Fruit fly (Drosophila melanogaster) whole organism, embryonic: ENCODE measurements around the gene CG45076.

Experiments
- Asciz ChIP-seq: fragments of 200-800 bp; sonication (Bioruptor generic); optimal IDR thresholded peaks from 2 replicates; lab custom pipeline; 2017; ENCODE audit warnings: missing biosample characterization, mild to moderate bottlenecking, missing genetic modification characterization, missing genetic modification reagents
- B-H2 ChIP-seq: fragments of 200-800 bp; sonication (Bioruptor generic); optimal IDR thresholded peaks from 2 replicates; lab custom pipeline; 2018; ENCODE audit warnings: missing biosample characterization, mild to moderate bottlenecking, missing genetic modification characterization
- CG10274 ChIP-seq: fragments of 200-800 bp; sonication (Bioruptor generic); optimal IDR thresholded peaks from 3 replicates; lab custom pipeline; 2017; ENCODE audit warnings: missing biosample characterization, mild to moderate bottlenecking, missing genetic modification characterization
- CG10321 ChIP-seq: fragments of 200-800 bp; sonication (Bioruptor generic); IDR thresholded peaks from 2 replicates; pipeline ENCODE4 v1.3.6; 2022; ENCODE audit warnings: missing biosample characterization, missing genetic modification characterization
- CG10543 ChIP-seq: fragments of 200-800 bp; sonication (Bioruptor generic); optimal IDR thresholded peaks from 3 replicates; lab custom pipeline; 2017; ENCODE audit warnings: missing biosample characterization, mild to moderate bottlenecking, missing genetic modification characterization, moderate library complexity
- CG10565 ChIP-seq: fragments of 200-800 bp; sonication (Bioruptor generic); optimal IDR thresholded peaks from 3 replicates; lab custom pipeline; 2016; ENCODE audit warnings: missing biosample characterization, mild to moderate bottlenecking, missing genetic modification characterization
- CG12155 ChIP-seq: fragments of 200-800 bp; sonication (Bioruptor generic); optimal IDR thresholded peaks from 3 replicates; lab custom pipeline; 2016; ENCODE audit warnings: missing biosample characterization, missing genetic modification characterization
- CG12236 ChIP-seq: fragments of 200-800 bp; sonication (Bioruptor generic); optimal IDR thresholded peaks from 2 replicates; lab custom pipeline; 2016; ENCODE audit warnings: missing biosample characterization, missing genetic modification characterization
- CG12391 ChIP-seq: fragments of 200-800 bp; sonication (Bioruptor generic); optimal IDR thresholded peaks from 3 replicates; lab custom pipeline; 2018; ENCODE audit warnings: missing biosample characterization, mild to moderate bottlenecking, missing genetic modification characterization, moderate library complexity
- CG15269 ChIP-seq: fragments of 200-800 bp; sonication (Bioruptor generic); optimal IDR thresholded peaks from 2 replicates; lab custom pipeline; 2018; ENCODE audit warnings: missing biosample characterization, mild to moderate bottlenecking, missing genetic modification characterization, moderate library complexity
- CG15696 ChIP-seq: fragments of 200-800 bp; sonication (Bioruptor generic); optimal IDR thresholded peaks from 2 replicates; lab custom pipeline; 2019; ENCODE audit warnings: missing biosample characterization, mild to moderate bottlenecking, missing genetic modification characterization, moderate library complexity
- CG17186 ChIP-seq: fragments of 200-800 bp; sonication (Bioruptor generic); optimal IDR thresholded peaks from 3 replicates; lab custom pipeline; 2017; ENCODE audit warnings: missing biosample characterization, missing genetic modification reagents, missing genetic modification characterization
- CG17359 ChIP-seq: fragments of 200-800 bp; sonication (Bioruptor generic); optimal IDR thresholded peaks from 3 replicates; lab custom pipeline; 2018; ENCODE audit warnings: missing biosample characterization, mild to moderate bottlenecking, missing genetic modification characterization, moderate library complexity
- CG1792 ChIP-seq: fragments of 200-800 bp; sonication (Bioruptor generic); optimal IDR thresholded peaks from 2 replicates; lab custom pipeline; 2016; ENCODE audit warnings: missing biosample characterization, missing genetic modification characterization
- CG1832 ChIP-seq: fragments of 200-800 bp; sonication (Bioruptor generic); optimal IDR thresholded peaks from 2 replicates; lab custom pipeline; 2017; ENCODE audit warnings: missing biosample characterization, mild to moderate bottlenecking, missing genetic modification characterization, inconsistent platforms
- CG18619 ChIP-seq: fragments of 200-800 bp; sonication (Bioruptor generic); optimal IDR thresholded peaks from 3 replicates; lab custom pipeline; 2017; ENCODE audit warnings: missing biosample characterization, mild to moderate bottlenecking, missing genetic modification characterization
- CG3726 ChIP-seq: fragments of 200-800 bp; sonication (Bioruptor generic); IDR thresholded peaks from 3 replicates; pipeline ENCODE4, ENCODE4 v1.3.6; 2022; ENCODE audit warnings: missing biosample characterization, missing genetic modification characterization
- CG4282 ChIP-seq: fragments of 200-800 bp; sonication (Bioruptor generic); optimal IDR thresholded peaks from 2 replicates; lab custom pipeline; 2016; ENCODE audit warnings: missing biosample characterization, missing genetic modification characterization
- CG4404 ChIP-seq: fragments of 200-800 bp; sonication (Bioruptor generic); IDR thresholded peaks from 2 replicates; pipeline ENCODE4 v1.3.6; 2022; ENCODE audit warnings: missing biosample characterization, missing genetic modification characterization
- CG7928 ChIP-seq: fragments of 200-800 bp; sonication (Bioruptor generic); optimal IDR thresholded peaks from 2 replicates; lab custom pipeline; 2017; ENCODE audit warnings: missing biosample characterization, mild to moderate bottlenecking, missing genetic modification characterization
- CHES-1-like ChIP-seq: fragments of 200-800 bp; sonication (Bioruptor generic); optimal IDR thresholded peaks from 2 replicates; lab custom pipeline; 2016; ENCODE audit warnings: missing biosample characterization, missing genetic modification characterization
- CrebB ChIP-seq: fragments of 200-800 bp; sonication (Bioruptor generic); optimal IDR thresholded peaks from 3 replicates; lab custom pipeline; 2018; ENCODE audit warnings: missing biosample characterization, mild to moderate bottlenecking, missing genetic modification characterization
- D19B ChIP-seq: fragments of 200-800 bp; sonication (Bioruptor generic); optimal IDR thresholded peaks from 2 replicates; lab custom pipeline; 2017; ENCODE audit warnings: missing biosample characterization, mild to moderate bottlenecking, missing genetic modification characterization
- HLH54F ChIP-seq: fragments of 200-800 bp; sonication (Bioruptor generic); optimal IDR thresholded peaks from 3 replicates; lab custom pipeline; 2016; ENCODE audit warnings: missing biosample characterization, missing genetic modification characterization
- Hand ChIP-seq: fragments of 200-800 bp; sonication (Bioruptor generic); optimal IDR thresholded peaks from 2 replicates; lab custom pipeline; 2017; ENCODE audit warnings: mild to moderate bottlenecking, missing biosample characterization, missing genetic modification reagents, missing genetic modification characterization
- Hr78 ChIP-seq, 2 experiments: fragments of 200-800 bp in 1 of 2; fragments of >200 bp in 1 of 2; sonication (Bioruptor generic) in 1 of 2; optimal IDR thresholded peaks; 2 replicates each; lab custom pipeline; 2017 to 2019; ENCODE audit warnings: missing biosample characterization in 2 of 2, missing genetic modification characterization in 2 of 2, mild to moderate bottlenecking in 1 of 2, moderate library complexity in 1 of 2
- Lim3 ChIP-seq: fragments of 200-800 bp; sonication (Bioruptor generic); IDR thresholded peaks from 2 replicates; pipeline ENCODE4 v1.3.6; 2022; ENCODE audit warnings: missing biosample characterization, missing genetic modification characterization
- NK7.1 ChIP-seq: fragments of 200-800 bp; sonication (Bioruptor generic); optimal IDR thresholded peaks from 3 replicates; lab custom pipeline; 2016; ENCODE audit warnings: missing biosample characterization, missing genetic modification characterization
- Nf-YA ChIP-seq: fragments of 200-800 bp; sonication (Bioruptor generic); IDR thresholded peaks from 2 replicates; pipeline ENCODE4 v1.3.6; 2022; ENCODE audit warnings: missing biosample characterization, missing genetic modification characterization
- Oli ChIP-seq: fragments of 200-800 bp; sonication (Bioruptor generic); optimal IDR thresholded peaks from 2 replicates; lab custom pipeline; 2018; ENCODE audit warnings: missing biosample characterization, mild to moderate bottlenecking, missing genetic modification characterization, moderate library complexity
- Ravus ChIP-seq: fragments of 200-800 bp; sonication (Bioruptor generic); IDR thresholded peaks from 2 replicates; pipeline ENCODE4 v1.3.6; 2022; ENCODE audit warnings: missing biosample characterization, missing genetic modification characterization
- Stat92E ChIP-seq, 3 experiments: fragments of >200 bp in 2 of 3; fragments of 200-800 bp in 1 of 3; sonication (Bioruptor generic) in 1 of 3; optimal IDR thresholded peaks; 2 replicates each; lab custom pipeline; 2017 to 2019; ENCODE audit warnings: missing biosample characterization in 3 of 3, missing genetic modification characterization in 3 of 3, mild to moderate bottlenecking in 1 of 3, moderate library complexity in 1 of 3
- YL-1 ChIP-seq: fragments of 200-800 bp; sonication (Bioruptor generic); optimal IDR thresholded peaks from 3 replicates; lab custom pipeline; 2017; ENCODE audit warnings: missing biosample characterization, mild to moderate bottlenecking, missing genetic modification characterization
- az2 ChIP-seq: fragments of 200-800 bp; sonication (Bioruptor generic); optimal IDR thresholded peaks from 3 replicates; lab custom pipeline; 2016; ENCODE audit warnings: missing biosample characterization, missing genetic modification characterization
- chif ChIP-seq, 2 experiments: fragments of 200-800 bp; sonication (Bioruptor generic); optimal IDR thresholded peaks; 3 replicates each; lab custom pipeline; 2016; ENCODE audit warnings: missing biosample characterization in 2 of 2, missing genetic modification characterization in 2 of 2
- dysf ChIP-seq: fragments of 200-800 bp; sonication (Bioruptor generic); IDR thresholded peaks from 3 replicates; pipeline ENCODE4 v1.3.6; 2022; ENCODE audit warnings: missing biosample characterization, missing genetic modification characterization
- grau ChIP-seq: fragments of 200-800 bp; optimal IDR thresholded peaks from 3 replicates; lab custom pipeline; 2019; ENCODE audit warnings: missing biosample characterization, mild to moderate bottlenecking, missing genetic modification characterization, moderate library complexity
- gsb ChIP-seq: fragments of 200-800 bp; sonication (Bioruptor generic); IDR thresholded peaks from 2 replicates; pipeline ENCODE4 v1.3.6; 2022; ENCODE audit warnings: missing biosample characterization, missing genetic modification characterization
- h ChIP-seq: fragments of >200 bp; optimal IDR thresholded peaks from 2 replicates; lab custom pipeline; 2017
- ham ChIP-seq: fragments of 200-800 bp; sonication (Bioruptor generic); IDR thresholded peaks from 2 replicates; pipeline ENCODE4 v1.3.6; 2022; ENCODE audit warnings: missing biosample characterization, missing genetic modification characterization
- kay ChIP-seq: fragments of 200-800 bp; sonication (Bioruptor generic); optimal IDR thresholded peaks from 2 replicates; lab custom pipeline; 2016; ENCODE audit warnings: missing biosample characterization, missing genetic modification characterization
- lov ChIP-seq, 2 experiments: fragments of 200-800 bp in 1 of 2; fragments of >200 bp in 1 of 2; sonication (Bioruptor generic) in 1 of 2; IDR thresholded peaks in 1 of 2; optimal IDR thresholded peaks in 1 of 2; 2 replicates in 1 of 2; 3 replicates in 1 of 2; pipeline versions ENCODE4 v1.3.6 to Lab custom; 2017 to 2022; ENCODE audit warnings: missing biosample characterization in 1 of 2, missing genetic modification characterization in 1 of 2
- mam ChIP-seq: fragments of 200-800 bp; sonication (Bioruptor generic); optimal IDR thresholded peaks from 3 replicates; lab custom pipeline; 2016; ENCODE audit warnings: missing biosample characterization, missing genetic modification characterization
- nom ChIP-seq: fragments of 200-800 bp; sonication (Bioruptor generic); optimal IDR thresholded peaks from 2 replicates; lab custom pipeline; 2017; ENCODE audit warnings: missing biosample characterization, missing genetic modification characterization, mild to moderate bottlenecking, moderate library complexity, missing genetic modification reagents
- otp ChIP-seq: fragments of 200-800 bp; sonication (Bioruptor generic); IDR thresholded peaks from 3 replicates; pipeline ENCODE4, ENCODE4 v1.3.6; 2022; ENCODE audit warnings: missing biosample characterization, missing genetic modification characterization
- p53 ChIP-seq: fragments of 200-800 bp; sonication (Bioruptor generic); optimal IDR thresholded peaks from 2 replicates; lab custom pipeline; 2016; ENCODE audit warnings: missing biosample characterization, missing genetic modification characterization
- pnt ChIP-seq: fragments of 200-800 bp; sonication (Bioruptor generic); optimal IDR thresholded peaks from 3 replicates; lab custom pipeline; 2016; ENCODE audit warnings: missing biosample characterization, missing genetic modification characterization
- sens-2 ChIP-seq: fragments of 200-800 bp; sonication (Bioruptor generic); IDR thresholded peaks from 2 replicates; pipeline ENCODE4 v1.3.6; 2022; ENCODE audit warnings: missing biosample characterization, missing genetic modification characterization
- vvl ChIP-seq: fragments of 200-800 bp; sonication (Bioruptor generic); IDR thresholded peaks from 2 replicates; pipeline ENCODE4 v1.3.6; 2022; ENCODE audit warnings: missing biosample characterization, missing genetic modification characterization
- wek ChIP-seq: fragments of 200-800 bp; sonication (Bioruptor generic); optimal IDR thresholded peaks from 3 replicates; lab custom pipeline; 2018; ENCODE audit warnings: missing biosample characterization, mild to moderate bottlenecking, missing genetic modification characterization, moderate library complexity
- zf30C ChIP-seq: fragments of 200-800 bp; sonication (Bioruptor generic); optimal IDR thresholded peaks from 3 replicates; lab custom pipeline; 2018; ENCODE audit warnings: missing biosample characterization, mild to moderate bottlenecking, missing genetic modification characterization

Gene CG45076

DNA sequence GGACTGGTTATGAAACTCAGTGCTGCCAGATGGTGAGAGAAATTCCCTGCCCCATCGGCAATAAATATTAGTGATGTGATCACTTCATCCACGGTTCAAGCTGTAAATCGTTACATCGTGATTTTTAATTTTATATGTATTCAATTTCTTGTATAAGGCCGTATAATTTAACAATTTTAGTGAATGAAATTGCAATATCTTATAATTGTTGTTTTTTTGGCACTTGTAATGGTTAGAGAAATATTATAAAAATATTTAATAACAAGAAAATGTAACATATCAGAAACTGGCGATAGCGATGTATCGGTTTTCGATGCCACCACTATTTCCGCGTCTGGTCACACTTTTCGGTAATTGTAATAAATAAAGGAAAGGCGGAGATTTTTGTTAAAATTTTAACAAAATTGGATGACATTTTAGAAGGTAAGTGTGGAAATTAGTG, 6.9 kb upstream of the CG45076 start, which contains the start of the genes mRpL37 and Rbp1 (continued):
- TF ChIP-seq pnt (GFP tag; lab: Kevin White, UChicago) = peak; percentile 78
- no peak for TF ChIP-seq CG1832 (GFP tag; lab: Kevin White, UChicago)
- TF ChIP-seq sens-2 (GFP tag; lab: Robert Waterston, UW) = no peak
- TF ChIP-seq CG15269 (tag; lab: Kevin White, UChicago) = no peak
- peak; percentile 76 for TF ChIP-seq YL-1 (GFP tag; lab: Kevin White, UChicago)
- no peak for TF ChIP-seq p53 (GFP tag; lab: Kevin White, UChicago)
- peak; percentile 88 for TF ChIP-seq CG15696 (tag; lab: Kevin White, UChicago)
- no peak for TF ChIP-seq Hr78 (GFP tag; optimal IDR thresholded peaks at IDR 0.05; lab: Kevin White, UChicago)
- TF ChIP-seq CG4404 (GFP tag; lab: Robert Waterston, UW) = peak; percentile 94
- peak; percentile 50 for TF ChIP-seq CG17359
- peak; percentile 79 for TF ChIP-seq CG12155 (GFP tag; lab: Kevin White, UChicago)
- TF ChIP-seq gsb (GFP tag; lab: Robert Waterston, UW) = no peak
- no peak for TF ChIP-seq Hand
- TF ChIP-seq CG10274 (GFP tag; lab: Kevin White, UChicago) = no peak
- TF ChIP-seq D19B (GFP tag; lab: Kevin White, UChicago) = no peak
- peak; percentile 77 for TF ChIP-seq az2
- no peak for TF ChIP-seq CG10565
- peak; percentile 76 for TF ChIP-seq mam (GFP tag; lab: Kevin White, UChicago)
- TF ChIP-seq CG12391 (tag; lab: Kevin White, UChicago) = peak; percentile 88
- TF ChIP-seq ham (GFP tag; lab: Robert Waterston, UW) = no peak
- peak; percentile 66 for TF ChIP-seq HLH54F (GFP tag; lab: Kevin White, UChicago)
- peak; percentile 59 for TF ChIP-seq CG10543
- TF ChIP-seq zf30C (GFP tag; lab: Kevin White, UChicago) = no peak
- TF ChIP-seq Stat92E (GFP tag; optimal IDR thresholded peaks at IDR 0.05; lab: Kevin White, UChicago) = peak in 1 of 3 experiments; percentile 30
- no peak for TF ChIP-seq Asciz (GFP tag; lab: Kevin White, UChicago)
- no peak for TF ChIP-seq CrebB (tag; lab: Kevin White, UChicago)
- TF ChIP-seq Oli (tag; lab: Kevin White, UChicago) = peak; percentile 66
- no peak for TF ChIP-seq Lim3 (GFP tag; lab: Robert Waterston, UW)
- no peak for TF ChIP-seq CG4282
- peak; percentile 18 to 53 for TF ChIP-seq chif (GFP tag; optimal IDR thresholded peaks at IDR 0.05; lab: Kevin White, UChicago)
- TF ChIP-seq CHES-1-like (GFP tag; lab: Kevin White, UChicago) = peak; percentile 42
- TF ChIP-seq CG7928 = peak; percentile 21
- no peak for TF ChIP-seq Nf-YA (GFP tag; lab: Robert Waterston, UW)
- TF ChIP-seq grau = peak; percentile 84
- no peak for TF ChIP-seq CG10321
- TF ChIP-seq h (lab: Kevin White, UChicago) = no peak
- peak; percentile 21 for TF ChIP-seq CG17186
- TF ChIP-seq lov (optimal IDR thresholded peaks at IDR 0.05; lab: Kevin White, UChicago) = no peak
- TF ChIP-seq lov (GFP tag; IDR thresholded peaks at IDR 0.05; lab: Robert Waterston, UW) = no peak
- TF ChIP-seq vvl (GFP tag; lab: Robert Waterston, UW) = no peak; the same call in 1 of the 2 replicates
- TF ChIP-seq kay (GFP tag; lab: Kevin White, UChicago) = peak; percentile 40
- TF ChIP-seq NK7.1 (GFP tag; lab: Kevin White, UChicago) = no peak
- TF ChIP-seq dysf = peak; percentile 88
- TF ChIP-seq Ravus (GFP tag; lab: Robert Waterston, UW) = no peak; the same call in 1 of the 2 replicates
- no peak for TF ChIP-seq nom (GFP tag; lab: Kevin White, UChicago)
- TF ChIP-seq CG3726 = no peak
- TF ChIP-seq CG18619 (GFP tag; lab: Kevin White, UChicago) = peak; percentile 52
- TF ChIP-seq B-H2 (GFP tag; lab: Kevin White, UChicago) = peak; percentile 66
- no peak for TF ChIP-seq wek (GFP tag; lab: Kevin White, UChicago)
- TF ChIP-seq otp (GFP tag; lab: Robert Waterston, UW) = no peak
- no peak for TF ChIP-seq CG1792 (GFP tag; lab: Kevin White, UChicago)
- no peak for TF ChIP-seq CG12236 (GFP tag; lab: Kevin White, UChicago)
